Fruit fly (Drosophila melanogaster): ENCODE results near the gene Met.
A peak's percentile ranks its signal among the peaks of the same experiment; 100 is the strongest.

Gene Met

dm6 chrX:11573529-11573928, 42.4 kb upstream of the Met start, which contains the start of gene CG11696 (continued):
- no peak for TF ChIP-seq Doc3 (GFP tag; IDR thresholded peaks at IDR 0.05; ENCODE audit: partially characterized antibody)
- no peak for TF ChIP-seq prd (optimal IDR thresholded peaks at IDR 0.05)
- TF ChIP-seq prd (GFP tag; IDR thresholded peaks at IDR 0.05): peak; percentile 9; the same call in 1 of the 3 replicates
- peak; percentile 57 for TF ChIP-seq row (GFP tag; IDR thresholded peaks at IDR 0.05)
- no peak for TF ChIP-seq tna (GFP tag; IDR thresholded peaks at IDR 0.05; ENCODE audit: partially characterized antibody)
- no peak for TF ChIP-seq CG32532 (GFP tag; IDR thresholded peaks at IDR 0.05)
- TF ChIP-seq CG10267 (tag; optimal IDR thresholded peaks at IDR 0.05): peak; percentile 24
- no peak for TF ChIP-seq dmrt11E (tag; optimal IDR thresholded peaks at IDR 0.05)
- no peak for TF ChIP-seq CG4360 (GFP tag; IDR thresholded peaks at IDR 0.05)
- no peak for TF ChIP-seq CG10543 (GFP tag; optimal IDR thresholded peaks at IDR 0.05)
- no peak for TF ChIP-seq unc-4 (GFP tag; IDR thresholded peaks at IDR 0.05; ENCODE audit: partially characterized antibody)
- TF ChIP-seq Doc2 (GFP tag; IDR thresholded peaks at IDR 0.05): no peak
- no peak for TF ChIP-seq Ets97D (GFP tag; optimal IDR thresholded peaks at IDR 0.05)
- no peak for TF ChIP-seq CG12155 (GFP tag; optimal IDR thresholded peaks at IDR 0.05)
- peak; percentile 16 for TF ChIP-seq CG1603 (tag; optimal IDR thresholded peaks at IDR 0.05)
- TF ChIP-seq CG10321 (GFP tag; IDR thresholded peaks at IDR 0.05): no peak
- TF ChIP-seq slp2 (GFP tag; optimal IDR thresholded peaks at IDR 0.05): no peak
- TF ChIP-seq gfzf (GFP tag; optimal IDR thresholded peaks at IDR 0.05): peak; percentile 22
- TF ChIP-seq Pdp1 (GFP tag; optimal IDR thresholded peaks at IDR 0.05): peak in 1 of 2 experiments; percentile 57
- TF ChIP-seq CG17361 (GFP tag; IDR thresholded peaks at IDR 0.05): no peak
- peak; percentile 3 for TF ChIP-seq lilli (GFP tag; optimal IDR thresholded peaks at IDR 0.05)
- TF ChIP-seq Drgx (GFP tag; IDR thresholded peaks at IDR 0.05): no peak
- TF ChIP-seq CG12071 (GFP tag; optimal IDR thresholded peaks at IDR 0.05): no peak
- no peak for TF ChIP-seq chinmo (GFP tag; IDR thresholded peaks at IDR 0.05; ENCODE audit: partially characterized antibody)
- peak; percentile 26; the same call in 1 of the 2 replicates for TF ChIP-seq CG3847 (GFP tag; IDR thresholded peaks at IDR 0.05)
- no peak for TF ChIP-seq eyg (GFP tag; optimal IDR thresholded peaks at IDR 0.05)
- TF ChIP-seq Oli (tag; optimal IDR thresholded peaks at IDR 0.05): no peak
- no peak for TF ChIP-seq CG7357 (GFP tag; IDR thresholded peaks at IDR 0.05)
- no peak for TF ChIP-seq CG8290 (GFP tag; optimal IDR thresholded peaks at IDR 0.05)
- peak in 1 of 2 experiments; percentile 25 for TF ChIP-seq CG8290 (tag; optimal IDR thresholded peaks at IDR 0.05)
- no peak for TF ChIP-seq Sry-δ (GFP tag; optimal IDR thresholded peaks at IDR 0.05)
- no peak for TF ChIP-seq CG12744 (GFP tag; optimal IDR thresholded peaks at IDR 0.05)
- no peak for TF ChIP-seq Stat92E (GFP tag; optimal IDR thresholded peaks at IDR 0.05)
- no peak for TF ChIP-seq Mes4 (GFP tag; optimal IDR thresholded peaks at IDR 0.05)
- TF ChIP-seq tin (GFP tag; optimal IDR thresholded peaks at IDR 0.05): no peak
- no peak for TF ChIP-seq CG4820 (GFP tag; optimal IDR thresholded peaks at IDR 0.05)
- no peak for TF ChIP-seq scrt (GFP tag; optimal IDR thresholded peaks at IDR 0.05)
- no peak for TF ChIP-seq Opbp (GFP tag; IDR thresholded peaks at IDR 0.05; ENCODE audit: partially characterized antibody)
- TF ChIP-seq HLH3B (GFP tag; IDR thresholded peaks at IDR 0.05): no peak
- no peak for TF ChIP-seq CG8478 (optimal IDR thresholded peaks at IDR 0.05)
- TF ChIP-seq NfI (GFP tag; optimal IDR thresholded peaks at IDR 0.05): no peak
- TF ChIP-seq MBD-R2 (GFP tag; IDR thresholded peaks at IDR 0.05): peak; percentile 73; the same call in 1 of the 2 replicates
- no peak for TF ChIP-seq Hr3 (GFP tag; optimal IDR thresholded peaks at IDR 0.05)
- peak; percentile 21 for TF ChIP-seq pzg (GFP tag; optimal IDR thresholded peaks at IDR 0.05)
- TF ChIP-seq CG15514 (GFP tag; optimal IDR thresholded peaks at IDR 0.05): no peak
- no peak for TF ChIP-seq CG15601 (tag; optimal IDR thresholded peaks at IDR 0.05)
- no peak for TF ChIP-seq wor (GFP tag; IDR thresholded peaks at IDR 0.05)
- TF ChIP-seq Sox102F (GFP tag; optimal IDR thresholded peaks at IDR 0.05): no peak
- TF ChIP-seq ERR (GFP tag; optimal IDR thresholded peaks at IDR 0.05): no peak
- peak; percentile 60 for TF ChIP-seq slbo (GFP tag; IDR thresholded peaks at IDR 0.05)
- TF ChIP-seq CG18619 (GFP tag; optimal IDR thresholded peaks at IDR 0.05): no peak
- no peak for TF ChIP-seq grau (tag; optimal IDR thresholded peaks at IDR 0.05)
